Fruit fly (Drosophila melanogaster): ENCODE results near the gene CG16700.
A peak's percentile ranks its signal among the peaks of the same experiment; 100 is the strongest.

The CG16700 gene

dm6 chrX:17091062-17091904 is at the start of gene CG16700, which contains the start of gene CG4991 (continued):
- TF ChIP-seq Doc3 (GFP tag; IDR thresholded peaks at IDR 0.05; ENCODE audit: partially characterized antibody), result no peak
- 0 out of 2 replicates have a peak, but pooled peaks have one; percentile 42 for TF ChIP-seq gsb (GFP tag; IDR thresholded peaks at IDR 0.05)
- peak; percentile 83 for TF ChIP-seq Nf-YC (tag; optimal IDR thresholded peaks at IDR 0.05)
- no peak for TF ChIP-seq CHES-1-like (GFP tag; optimal IDR thresholded peaks at IDR 0.05)
- TF ChIP-seq Usf (GFP tag; optimal IDR thresholded peaks at IDR 0.05), result peak; percentile 81
- no peak for TF ChIP-seq Hr39 (optimal IDR thresholded peaks at IDR 0.05)
- peak; percentile 86 for TF ChIP-seq Hmr (GFP tag; optimal IDR thresholded peaks at IDR 0.05)
- peak; percentile 75 for TF ChIP-seq Blimp-1 (GFP tag; optimal IDR thresholded peaks at IDR 0.05)
- peak; percentile 65 for TF ChIP-seq CG6765 (GFP tag; optimal IDR thresholded peaks at IDR 0.05)
- peak; percentile 87 for TF ChIP-seq CG12391 (tag; optimal IDR thresholded peaks at IDR 0.05)
- TF ChIP-seq HLH3B (GFP tag; IDR thresholded peaks at IDR 0.05), result no peak; the same call in 1 of the 2 replicates
- TF ChIP-seq CG3995 (GFP tag; optimal IDR thresholded peaks at IDR 0.05), result peak; percentile 37
- TF ChIP-seq CG1024 (GFP tag; IDR thresholded peaks at IDR 0.05), result no peak
- peak; percentile 86 for TF ChIP-seq CG6689 (GFP tag; IDR thresholded peaks at IDR 0.05)
- TF ChIP-seq CG33557 (GFP tag; optimal IDR thresholded peaks at IDR 0.05), result peak; percentile 72
- peak; percentile 76 for TF ChIP-seq ara (GFP tag; IDR thresholded peaks at IDR 0.05)
- TF ChIP-seq CG6683 (GFP tag; optimal IDR thresholded peaks at IDR 0.05), result peak; percentile 66
- no peak for TF ChIP-seq ems (GFP tag; optimal IDR thresholded peaks at IDR 0.05)
- peak; percentile 42 for TF ChIP-seq CG10462 (GFP tag; optimal IDR thresholded peaks at IDR 0.05)
- TF ChIP-seq CG15011 (GFP tag; optimal IDR thresholded peaks at IDR 0.05), result peak; percentile 65
- TF ChIP-seq sens-2 (GFP tag; IDR thresholded peaks at IDR 0.05), result peak; percentile 42; the same call in 1 of the 2 replicates
- TF ChIP-seq schlank (tag; optimal IDR thresholded peaks at IDR 0.05), result no peak
- TF ChIP-seq CG6791 (GFP tag; IDR thresholded peaks at IDR 0.05; ENCODE audit: partially characterized antibody), result no peak
- no peak for TF ChIP-seq prd (optimal IDR thresholded peaks at IDR 0.05)
- TF ChIP-seq prd (GFP tag; IDR thresholded peaks at IDR 0.05), result peak; percentile 87
- peak; percentile 46 for TF ChIP-seq CG10366 (GFP tag; IDR thresholded peaks at IDR 0.05)
- no peak for TF ChIP-seq bowl (GFP tag; IDR thresholded peaks at IDR 0.05)
- no peak for TF ChIP-seq grn (GFP tag; optimal IDR thresholded peaks at IDR 0.05)
- TF ChIP-seq CG7271 (tag; optimal IDR thresholded peaks at IDR 0.05), result no peak
- peak; percentile 20 for TF ChIP-seq YL-1 (GFP tag; optimal IDR thresholded peaks at IDR 0.05)
- peak; percentile 95 for TF ChIP-seq CG18262 (tag; optimal IDR thresholded peaks at IDR 0.05)
- peak; percentile 93 for TF ChIP-seq gem (tag; optimal IDR thresholded peaks at IDR 0.05)
- TF ChIP-seq Elba2 (GFP tag; optimal IDR thresholded peaks at IDR 0.05), result no peak
- TF ChIP-seq dan (GFP tag; IDR thresholded peaks at IDR 0.05), result no peak
- peak; percentile 70; the same call in 1 of the 2 replicates for TF ChIP-seq CG32767 (GFP tag; IDR thresholded peaks at IDR 0.05)
- no peak for TF ChIP-seq mirr (GFP tag; optimal IDR thresholded peaks at IDR 0.05)
- peak; percentile 73 for TF ChIP-seq CG16815 (GFP tag; optimal IDR thresholded peaks at IDR 0.05)
- TF ChIP-seq Antp (GFP tag; optimal IDR thresholded peaks at IDR 0.05), result no peak
- no peak; the same call in 1 of the 2 replicates for TF ChIP-seq sisA (GFP tag; IDR thresholded peaks at IDR 0.05)
- no peak for TF ChIP-seq CG3065 (GFP tag; optimal IDR thresholded peaks at IDR 0.05)
- TF ChIP-seq dimm (GFP tag; IDR thresholded peaks at IDR 0.05), result no peak
- TF ChIP-seq CG8089 (GFP tag; optimal IDR thresholded peaks at IDR 0.05), result no peak
- TF ChIP-seq CG6175 (GFP tag; IDR thresholded peaks at IDR 0.05), result 0 out of 3 replicates have a peak, but pooled peaks have one; percentile 55
- no peak for TF ChIP-seq Max (GFP tag; optimal IDR thresholded peaks at IDR 0.05)
- TF ChIP-seq E2f1 (GFP tag; IDR thresholded peaks at IDR 0.05), result peak; percentile 59
- no peak for TF ChIP-seq CG18011 (GFP tag; optimal IDR thresholded peaks at IDR 0.05)
- TF ChIP-seq CG12104 (GFP tag; optimal IDR thresholded peaks at IDR 0.05), result peak; percentile 76
- TF ChIP-seq CG15514 (GFP tag; optimal IDR thresholded peaks at IDR 0.05), result peak; percentile 11
- peak; percentile 75 for TF ChIP-seq gsb-n (tag; optimal IDR thresholded peaks at IDR 0.05)
- TF ChIP-seq Adf1 (GFP tag; IDR thresholded peaks at IDR 0.05), result no peak
